Fruit fly (Drosophila melanogaster) whole organism, embryonic: ENCODE data around the gene CG8300.
A peak's percentile ranks its signal among the peaks of the same experiment; 100 is the strongest.

Source experiments
- CG11085 ChIP-seq: fragments of 200-800 bp; sonication (Bioruptor generic); IDR thresholded peaks from 2 replicates; pipeline ENCODE4 v1.3.6; 2022; ENCODE audit warnings: missing biosample characterization, missing genetic modification characterization
- CG11560 ChIP-seq: fragments of 200-800 bp; sonication (Bioruptor generic); IDR thresholded peaks from 3 replicates; pipeline ENCODE4 v1.3.6; 2022; ENCODE audit warnings: missing biosample characterization, missing genetic modification characterization
- CG12104 ChIP-seq: fragments of 200-800 bp; sonication (Bioruptor generic); optimal IDR thresholded peaks from 3 replicates; lab custom pipeline; 2016; ENCODE audit warnings: missing biosample characterization, missing genetic modification characterization
- CG14050 ChIP-seq: fragments of 200-800 bp; sonication (Bioruptor generic); IDR thresholded peaks from 3 replicates; pipeline ENCODE4 v1.3.6; 2022; ENCODE audit warnings: missing biosample characterization, missing genetic modification characterization
- CG14710 ChIP-seq: fragments of 200-800 bp; sonication (Bioruptor generic); optimal IDR thresholded peaks from 3 replicates; lab custom pipeline; 2019; ENCODE audit warnings: missing biosample characterization, mild to moderate bottlenecking, missing genetic modification characterization, moderate library complexity
- CG1603 ChIP-seq: fragments of 200-800 bp; sonication (Bioruptor generic); optimal IDR thresholded peaks from 2 replicates; lab custom pipeline; 2019; ENCODE audit warnings: missing biosample characterization, mild to moderate bottlenecking, missing genetic modification characterization, moderate library complexity
- CG16863 ChIP-seq: fragments of 200-800 bp; sonication (Bioruptor generic); optimal IDR thresholded peaks from 3 replicates; lab custom pipeline; 2016; ENCODE audit warnings: missing biosample characterization, missing genetic modification characterization
- CG2875 ChIP-seq: fragments of 200-800 bp; sonication (Bioruptor generic); optimal IDR thresholded peaks from 2 replicates; lab custom pipeline; 2017; ENCODE audit warnings: missing biosample characterization, mild to moderate bottlenecking, missing genetic modification characterization, missing genetic modification reagents
- CG3163 ChIP-seq: fragments of 200-800 bp; sonication (Bioruptor generic); optimal IDR thresholded peaks from 3 replicates; lab custom pipeline; 2016; ENCODE audit warnings: missing biosample characterization, missing genetic modification characterization
- CG34376 ChIP-seq: fragments of 200-800 bp; sonication (Bioruptor generic); optimal IDR thresholded peaks from 2 replicates; lab custom pipeline; 2018; ENCODE audit warnings: missing biosample characterization, mild to moderate bottlenecking, missing genetic modification characterization
- CG3995 ChIP-seq: fragments of 200-800 bp; sonication (Bioruptor generic); optimal IDR thresholded peaks from 3 replicates; lab custom pipeline; 2016; ENCODE audit warnings: missing biosample characterization, missing genetic modification characterization
- CG5245 ChIP-seq: fragments of 200-800 bp; sonication (Bioruptor generic); optimal IDR thresholded peaks from 3 replicates; lab custom pipeline; 2016; ENCODE audit warnings: missing biosample characterization, missing genetic modification characterization
- CG7556 ChIP-seq: fragments of 200-800 bp; sonication (Bioruptor generic); optimal IDR thresholded peaks from 2 replicates; lab custom pipeline; 2017; ENCODE audit warnings: missing biosample characterization, mild to moderate bottlenecking, missing genetic modification characterization
- CG7745 ChIP-seq: fragments of 200-800 bp; sonication (Bioruptor generic); optimal IDR thresholded peaks from 2 replicates; lab custom pipeline; 2018; ENCODE audit warnings: missing biosample characterization, mild to moderate bottlenecking, missing genetic modification characterization, moderate library complexity
- CG7786 ChIP-seq: fragments of 200-800 bp; sonication (Bioruptor generic); optimal IDR thresholded peaks from 2 replicates; lab custom pipeline; 2016; ENCODE audit warnings: missing biosample characterization, missing genetic modification characterization
- CG9215 ChIP-seq: fragments of 200-800 bp; sonication (Bioruptor generic); IDR thresholded peaks from 2 replicates; pipeline ENCODE4 v1.3.6; 2022; ENCODE audit warnings: missing biosample characterization, missing genetic modification characterization
- CG9609 ChIP-seq: fragments of 200-800 bp; sonication (Bioruptor generic); optimal IDR thresholded peaks from 3 replicates; lab custom pipeline; 2016; ENCODE audit warnings: missing biosample characterization, missing genetic modification characterization
- CG9817 ChIP-seq: fragments of 200-800 bp; sonication (Bioruptor generic); optimal IDR thresholded peaks from 2 replicates; lab custom pipeline; 2018; ENCODE audit warnings: missing biosample characterization, mild to moderate bottlenecking, missing genetic modification characterization, moderate library complexity
- D ChIP-seq, 2 experiments: fragments of 200-800 bp in 1 of 2; fragments of >200 bp in 1 of 2; sonication (Bioruptor generic) in 1 of 2; optimal IDR thresholded peaks; 2 replicates in 1 of 2; 3 replicates in 1 of 2; lab custom pipeline; 2017; ENCODE audit warnings: mild to moderate bottlenecking in 1 of 2, missing biosample characterization in 1 of 2, missing genetic modification characterization in 1 of 2, missing genetic modification reagents in 1 of 2
- Dad ChIP-seq: fragments of 200-800 bp; sonication (Bioruptor generic); optimal IDR thresholded peaks from 3 replicates; lab custom pipeline; 2016; ENCODE audit warnings: missing biosample characterization, missing genetic modification characterization
- Dbx ChIP-seq: fragments of 200-800 bp; sonication (Bioruptor generic); IDR thresholded peaks from 3 replicates; pipeline ENCODE4 v1.3.6; 2022; ENCODE audit warnings: missing biosample characterization, missing genetic modification characterization
- Dp ChIP-seq: fragments of 200-800 bp; sonication (Bioruptor generic); optimal IDR thresholded peaks from 2 replicates; lab custom pipeline; 2018; ENCODE audit warnings: missing biosample characterization, mild to moderate bottlenecking, missing genetic modification characterization, moderate library complexity
- Drgx ChIP-seq: fragments of 200-800 bp; sonication (Bioruptor generic); IDR thresholded peaks from 2 replicates; pipeline ENCODE4 v1.3.6; 2022; ENCODE audit warnings: missing biosample characterization, missing genetic modification characterization
- Fer1 ChIP-seq: fragments of 200-800 bp; sonication (Bioruptor generic); optimal IDR thresholded peaks from 2 replicates; lab custom pipeline; 2017; ENCODE audit warnings: missing biosample characterization, mild to moderate bottlenecking, missing genetic modification characterization
- HLH4C ChIP-seq: fragments of 200-800 bp; sonication (Bioruptor generic); IDR thresholded peaks from 3 replicates; pipeline ENCODE4 v1.3.6; 2022; ENCODE audit warnings: missing biosample characterization, missing genetic modification characterization; ENCODE audit not compliant: partially characterized antibody
- Hey ChIP-seq: fragments of 200-800 bp; sonication (Bioruptor generic); optimal IDR thresholded peaks from 3 replicates; lab custom pipeline; 2018; ENCODE audit warnings: missing biosample characterization, mild to moderate bottlenecking, missing genetic modification characterization
- Jarid2 ChIP-seq: fragments of 200-800 bp; sonication (Bioruptor generic); optimal IDR thresholded peaks from 3 replicates; lab custom pipeline; 2017; ENCODE audit warnings: mild to moderate bottlenecking, missing biosample characterization, missing genetic modification reagents, missing genetic modification characterization
- Lpt ChIP-seq: fragments of >200 bp; optimal IDR thresholded peaks from 2 replicates; lab custom pipeline; 2018; ENCODE audit warnings: missing biosample characterization, missing genetic modification characterization
- Neu2 ChIP-seq: fragments of 200-800 bp; sonication (Bioruptor generic); optimal IDR thresholded peaks from 3 replicates; lab custom pipeline; 2016; ENCODE audit warnings: missing biosample characterization, missing genetic modification characterization, borderline replicate concordance
- Nf-YA ChIP-seq: fragments of 200-800 bp; sonication (Bioruptor generic); IDR thresholded peaks from 2 replicates; pipeline ENCODE4 v1.3.6; 2022; ENCODE audit warnings: missing biosample characterization, missing genetic modification characterization
- Pdp1 ChIP-seq, 2 experiments: fragments of 200-800 bp; sonication (Bioruptor generic); optimal IDR thresholded peaks; 3 replicates each; lab custom pipeline; 2016; ENCODE audit warnings: missing biosample characterization in 2 of 2, missing genetic modification characterization in 2 of 2, mild to moderate bottlenecking in 1 of 2, moderate library complexity in 1 of 2
- Trl ChIP-seq, 3 experiments: fragments of >200 bp in 2 of 3; fragments of 200-800 bp in 1 of 3; sonication (Bioruptor generic) in 1 of 3; optimal IDR thresholded peaks; 2 replicates in 1 of 3; 3 replicates in 2 of 3; lab custom pipeline; 2016 to 2017; ENCODE audit warnings: missing biosample characterization in 1 of 3, missing genetic modification characterization in 1 of 3
- bab2 ChIP-seq: fragments of 200-800 bp; sonication (Bioruptor generic); optimal IDR thresholded peaks from 2 replicates; lab custom pipeline; 2016; ENCODE audit warnings: missing biosample characterization, missing genetic modification characterization
- bsh ChIP-seq, 2 experiments: fragments of 200-800 bp; sonication (Bioruptor generic); optimal IDR thresholded peaks; 2 replicates each; lab custom pipeline; 2017 to 2018; ENCODE audit warnings: mild to moderate bottlenecking in 2 of 2, missing biosample characterization in 2 of 2, missing genetic modification characterization in 2 of 2, moderate library complexity in 1 of 2
- cg ChIP-seq: fragments of 200-800 bp; sonication (Bioruptor generic); optimal IDR thresholded peaks from 3 replicates; lab custom pipeline; 2019; ENCODE audit warnings: missing biosample characterization, mild to moderate bottlenecking, missing genetic modification characterization, moderate library complexity
- chn ChIP-seq: fragments of 200-800 bp; sonication (Bioruptor generic); optimal IDR thresholded peaks from 2 replicates; lab custom pipeline; 2016; ENCODE audit warnings: missing biosample characterization, missing genetic modification characterization
- croc ChIP-seq: fragments of 200-800 bp; sonication (Bioruptor generic); conservative IDR thresholded peaks from 3 replicates; pipeline ENCODE4 v1.3.6; 2022; ENCODE audit warnings: missing biosample characterization, missing genetic modification characterization
- crol ChIP-seq: fragments of 200-800 bp; sonication (Bioruptor generic); IDR thresholded peaks from 2 replicates; pipeline ENCODE4 v1.3.6; 2022; ENCODE audit warnings: missing biosample characterization, missing genetic modification characterization
- fd64A ChIP-seq: fragments of 200-800 bp; sonication (Bioruptor generic); optimal IDR thresholded peaks from 3 replicates; lab custom pipeline; 2018; ENCODE audit warnings: missing biosample characterization, mild to moderate bottlenecking, missing genetic modification characterization
- fru ChIP-seq: fragments of >200 bp; optimal IDR thresholded peaks from 2 replicates; lab custom pipeline; 2017
- gem ChIP-seq: fragments of 200-800 bp; sonication (Bioruptor generic); optimal IDR thresholded peaks from 2 replicates; lab custom pipeline; 2019; ENCODE audit warnings: missing biosample characterization, mild to moderate bottlenecking, missing genetic modification characterization, moderate library complexity
- hb ChIP-seq: fragments of 200-800 bp; sonication (Bioruptor generic); IDR thresholded peaks from 3 replicates; pipeline ENCODE4 v1.3.6; 2022; ENCODE audit warnings: missing biosample characterization, missing genetic modification characterization; ENCODE audit not compliant: partially characterized antibody
- kni ChIP-seq: fragments of 200-800 bp; sonication (Bioruptor generic); optimal IDR thresholded peaks from 3 replicates; lab custom pipeline; 2017; ENCODE audit warnings: mild to moderate bottlenecking, missing biosample characterization, missing genetic modification reagents, missing genetic modification characterization
- nom ChIP-seq: fragments of 200-800 bp; sonication (Bioruptor generic); optimal IDR thresholded peaks from 2 replicates; lab custom pipeline; 2017; ENCODE audit warnings: missing biosample characterization, missing genetic modification characterization, mild to moderate bottlenecking, moderate library complexity, missing genetic modification reagents
- pzg ChIP-seq: fragments of 200-800 bp; sonication (Bioruptor generic); optimal IDR thresholded peaks from 3 replicates; lab custom pipeline; 2018; ENCODE audit warnings: missing biosample characterization, mild to moderate bottlenecking, missing genetic modification characterization, moderate library complexity
- sc ChIP-seq, 3 experiments: fragments of >200 bp in 2 of 3; fragments of 200-800 bp in 1 of 3; sonication (Bioruptor generic) in 1 of 3; optimal IDR thresholded peaks; 2 replicates in 2 of 3; 3 replicates in 1 of 3; lab custom pipeline; 2017; ENCODE audit warnings: mild to moderate bottlenecking in 1 of 3, missing biosample characterization in 1 of 3, missing genetic modification characterization in 1 of 3, missing genetic modification reagents in 1 of 3
- trem ChIP-seq: fragments of 200-800 bp; optimal IDR thresholded peaks from 3 replicates; lab custom pipeline; 2019; ENCODE audit warnings: missing biosample characterization, mild to moderate bottlenecking, missing genetic modification characterization, moderate library complexity
- trh ChIP-seq: fragments of 200-800 bp; sonication (Bioruptor generic); optimal IDR thresholded peaks from 2 replicates; lab custom pipeline; 2016; ENCODE audit warnings: missing biosample characterization, missing genetic modification characterization
- twi ChIP-seq: fragments of 200-800 bp; optimal IDR thresholded peaks from 2 replicates; lab custom pipeline; 2019; ENCODE audit warnings: missing biosample characterization, mild to moderate bottlenecking, missing genetic modification characterization, moderate library complexity
- wek ChIP-seq: fragments of 200-800 bp; sonication (Bioruptor generic); optimal IDR thresholded peaks from 3 replicates; lab custom pipeline; 2018; ENCODE audit warnings: missing biosample characterization, mild to moderate bottlenecking, missing genetic modification characterization, moderate library complexity
- yki ChIP-seq: fragments of >200 bp; optimal IDR thresholded peaks from 3 replicates; lab custom pipeline; 2018
- z ChIP-seq: fragments of 200-800 bp; sonication (Bioruptor generic); IDR thresholded peaks from 3 replicates; pipeline ENCODE4 v1.3.6; 2022; ENCODE audit warnings: missing biosample characterization, missing genetic modification characterization

Gene CG8300

dm6 chrX:7066608-7067007 lies 38.1 kb upstream of the CG8300 start (continued):
- no peak for TF ChIP-seq HLH4C (GFP tag; lab: Robert Waterston, UW)
- TF ChIP-seq D (optimal IDR thresholded peaks at IDR 0.05; lab: Kevin White, UChicago), result no peak
- no peak for TF ChIP-seq D (GFP tag; optimal IDR thresholded peaks at IDR 0.05; lab: Kevin White, UChicago)
- TF ChIP-seq CG9609 (GFP tag; lab: Kevin White, UChicago), result no peak
- TF ChIP-seq twi, result no peak
- TF ChIP-seq bab2, result no peak
- no peak for TF ChIP-seq CG9817
- no peak for TF ChIP-seq CG7786 (GFP tag; lab: Kevin White, UChicago)
- peak; percentile 88 for TF ChIP-seq Dp (GFP tag; lab: Kevin White, UChicago)
- no peak for TF ChIP-seq CG7745 (tag; lab: Kevin White, UChicago)
- TF ChIP-seq trh, result no peak
- no peak for TF ChIP-seq CG3163
- no peak for TF ChIP-seq Dbx (GFP tag; lab: Robert Waterston, UW)
- no peak for TF ChIP-seq sc (optimal IDR thresholded peaks at IDR 0.05; lab: Kevin White, UChicago)
- TF ChIP-seq sc (GFP tag; optimal IDR thresholded peaks at IDR 0.05; lab: Kevin White, UChicago), result no peak
- no peak for TF ChIP-seq nom (GFP tag; lab: Kevin White, UChicago)
- no peak for TF ChIP-seq chn
- TF ChIP-seq CG12104 (GFP tag; lab: Kevin White, UChicago), result no peak
- no peak for TF ChIP-seq fd64A
- no peak for TF ChIP-seq croc (GFP tag; lab: Robert Waterston, UW)
- no peak for TF ChIP-seq CG11085 (GFP tag; lab: Robert Waterston, UW)
- TF ChIP-seq CG11560 (tag; lab: Robert Waterston, UW), result peak; percentile 96
- peak; percentile 4 for TF ChIP-seq CG1603 (tag; lab: Kevin White, UChicago)
- no peak for TF ChIP-seq fru
- TF ChIP-seq Pdp1 (GFP tag; optimal IDR thresholded peaks at IDR 0.05; lab: Kevin White, UChicago), result no peak
- TF ChIP-seq Nf-YA, result no peak
- TF ChIP-seq CG14710, result peak; percentile 26
- no peak for TF ChIP-seq CG2875
- TF ChIP-seq CG34376 (GFP tag; lab: Kevin White, UChicago), result no peak

dm6 chrX:7067248-7067647 lies 37.4 kb upstream of the CG8300 start:
- TF ChIP-seq CG7556 (GFP tag; lab: Kevin White, UChicago), result no peak
- TF ChIP-seq wek (GFP tag; lab: Kevin White, UChicago), result no peak
- TF ChIP-seq gem (tag; lab: Kevin White, UChicago), result peak; percentile 38
- TF ChIP-seq kni (GFP tag; lab: Kevin White, UChicago), result no peak
- no peak for TF ChIP-seq Neu2 (GFP tag; lab: Kevin White, UChicago)
- no peak for TF ChIP-seq Jarid2 (GFP tag; lab: Kevin White, UChicago)
- TF ChIP-seq bsh (GFP tag; optimal IDR thresholded peaks at IDR 0.05; lab: Kevin White, UChicago), result no peak
- TF ChIP-seq Drgx (GFP tag; lab: Robert Waterston, UW), result no peak
- no peak for TF ChIP-seq Dad (GFP tag; lab: Kevin White, UChicago)
- TF ChIP-seq CG5245, result no peak
- no peak for TF ChIP-seq pzg
- no peak for TF ChIP-seq cg (GFP tag; lab: Kevin White, UChicago)
- no peak for TF ChIP-seq CG3995 (GFP tag; lab: Kevin White, UChicago)
- TF ChIP-seq hb (GFP tag; lab: Robert Waterston, UW), result no peak
- TF ChIP-seq Hey (tag; lab: Kevin White, UChicago), result no peak
- TF ChIP-seq CG14050 (GFP tag; lab: Robert Waterston, UW), result no peak
- no peak for TF ChIP-seq yki
- TF ChIP-seq CG9215 (GFP tag; lab: Robert Waterston, UW), result peak; percentile 42
- TF ChIP-seq CG16863 (GFP tag; lab: Kevin White, UChicago), result no peak
- TF ChIP-seq z (GFP tag; lab: Robert Waterston, UW), result no peak
- TF ChIP-seq Lpt (GFP tag; lab: Kevin White, UChicago), result no peak
- TF ChIP-seq Trl (optimal IDR thresholded peaks at IDR 0.05; lab: Kevin White, UChicago), result no peak
- no peak for TF ChIP-seq Trl (GFP tag; optimal IDR thresholded peaks at IDR 0.05; lab: Kevin White, UChicago)
- no peak for TF ChIP-seq Fer1
- no peak for TF ChIP-seq crol (GFP tag; lab: Robert Waterston, UW)
- no peak for TF ChIP-seq trem (tag; lab: Kevin White, UChicago)
